Fruit fly (Drosophila melanogaster) whole organism, wandering third instar larva: ENCODE measurements around the gene CG34242.

Experiments
- Abd-B ChIP-seq: fragments of >200 bp; optimal IDR thresholded peaks from 2 replicates; lab custom pipeline; 2017; ENCODE audit warnings: missing biosample characterization, missing genetic modification characterization
- CG32264 ChIP-seq: fragments of 200-800 bp; sonication (Bioruptor generic); optimal IDR thresholded peaks from 2 replicates; lab custom pipeline; 2016; ENCODE audit warnings: missing biosample characterization, missing genetic modification characterization
- CG9705 ChIP-seq: fragments of 200-800 bp; sonication (Bioruptor generic); optimal IDR thresholded peaks from 2 replicates; lab custom pipeline; 2018; ENCODE audit warnings: missing biosample characterization, mild to moderate bottlenecking, missing genetic modification characterization
- CrebA ChIP-seq: fragments of 200-800 bp; sonication (Bioruptor generic); optimal IDR thresholded peaks from 2 replicates; lab custom pipeline; 2016; ENCODE audit warnings: missing biosample characterization, mild to moderate bottlenecking, missing genetic modification characterization, borderline replicate concordance
- Dfd ChIP-seq: fragments of >200 bp; optimal IDR thresholded peaks from 2 replicates; lab custom pipeline; 2017; ENCODE audit warnings: missing biosample characterization, missing genetic modification characterization
- Dif ChIP-seq: fragments of 200-275, 200-300 bp; sonication (Bioruptor generic); optimal IDR thresholded peaks from 2 replicates; lab custom pipeline; 2018; ENCODE audit warnings: missing biosample characterization, missing genetic modification characterization; ENCODE audit not compliant: partially characterized antibody
- GATAd ChIP-seq: sonication (Bioruptor generic); optimal IDR thresholded peaks from 2 replicates; lab custom pipeline; 2016; ENCODE audit warnings: missing biosample characterization, missing genetic modification characterization
- HLH106 ChIP-seq: fragments of 200-800 bp; optimal IDR thresholded peaks from 3 replicates; lab custom pipeline; 2019; ENCODE audit warnings: missing biosample characterization, mild to moderate bottlenecking, missing genetic modification characterization, moderate library complexity
- Hnf4 ChIP-seq: fragments of 200-800 bp; sonication (Bioruptor generic); optimal IDR thresholded peaks from 2 replicates; lab custom pipeline; 2016; ENCODE audit warnings: missing biosample characterization, mild to moderate bottlenecking, missing genetic modification characterization
- Hr78 ChIP-seq: fragments of >200 bp; optimal IDR thresholded peaks from 2 replicates; lab custom pipeline; 2017; ENCODE audit warnings: missing biosample characterization, missing genetic modification characterization
- Hr83 ChIP-seq: fragments of 200-300 bp; sonication (Bioruptor generic); optimal IDR thresholded peaks from 2 replicates; lab custom pipeline; 2016; ENCODE audit warnings: missing biosample characterization, mild to moderate bottlenecking, missing genetic modification characterization, moderate library complexity; ENCODE audit not compliant: poor library complexity, severe bottlenecking
- Jra ChIP-seq: sonication (Bioruptor generic); optimal IDR thresholded peaks from 2 replicates; lab custom pipeline; 2016; ENCODE audit warnings: missing biosample characterization, missing genetic modification characterization
- Mio ChIP-seq: sonication (Bioruptor generic); optimal IDR thresholded peaks from 2 replicates; lab custom pipeline; 2016; ENCODE audit warnings: missing biosample characterization, missing genetic modification characterization
- Myc ChIP-seq: fragments of >200 bp; optimal IDR thresholded peaks from 2 replicates; lab custom pipeline; 2017
- N ChIP-seq: fragments of >200 bp; optimal IDR thresholded peaks from 2 replicates; lab custom pipeline; 2018; ENCODE audit warnings: missing biosample characterization, missing external identifiers, missing genetic modification characterization
- OdsH ChIP-seq: fragments of 200-800 bp; sonication (Bioruptor generic); optimal IDR thresholded peaks from 2 replicates; lab custom pipeline; 2016; ENCODE audit warnings: missing biosample characterization, mild to moderate bottlenecking, missing genetic modification characterization
- Rel ChIP-seq, 2 experiments: fragments of 200-800 bp; sonication (Bioruptor generic) in 1 of 2; optimal IDR thresholded peaks; 2 replicates in 1 of 2; 3 replicates in 1 of 2; lab custom pipeline; 2016 to 2019; ENCODE audit warnings: mild to moderate bottlenecking in 2 of 2, missing biosample characterization in 2 of 2, missing genetic modification characterization in 2 of 2, moderate library complexity in 1 of 2
- Sp1 ChIP-seq: fragments of 200-800 bp; sonication (Bioruptor generic); optimal IDR thresholded peaks from 3 replicates; lab custom pipeline; 2019; ENCODE audit warnings: missing biosample characterization, mild to moderate bottlenecking, missing genetic modification characterization, moderate library complexity
- Vsx2 ChIP-seq: fragments of 200-300, 225-300 bp; sonication (Bioruptor generic); optimal IDR thresholded peaks from 2 replicates; lab custom pipeline; 2018; ENCODE audit warnings: missing biosample characterization, missing genetic modification characterization; ENCODE audit not compliant: partially characterized antibody
- br ChIP-seq: fragments of 200-800 bp; sonication (Bioruptor generic); optimal IDR thresholded peaks from 2 replicates; lab custom pipeline; 2016; ENCODE audit warnings: missing biosample characterization, missing genetic modification characterization
- brk ChIP-seq: fragments of 200-800 bp; sonication (Bioruptor generic); optimal IDR thresholded peaks from 2 replicates; lab custom pipeline; 2016; ENCODE audit warnings: missing biosample characterization, mild to moderate bottlenecking, missing genetic modification characterization
- dl ChIP-seq, 2 experiments: fragments of 175-275, 200-275 bp in 1 of 2; fragments of 200-275 bp in 1 of 2; sonication (Bioruptor generic); optimal IDR thresholded peaks; lab custom pipeline; 2018; ENCODE audit warnings: mild to moderate bottlenecking in 2 of 2, missing biosample characterization in 2 of 2, missing genetic modification characterization in 2 of 2, moderate library complexity in 2 of 2; ENCODE audit not compliant: partially characterized antibody in 2 of 2, insufficient read depth in 1 of 2
- dmrt93B ChIP-seq: fragments of 200-800 bp; sonication (Bioruptor generic); optimal IDR thresholded peaks from 2 replicates; lab custom pipeline; 2018; ENCODE audit warnings: missing biosample characterization, mild to moderate bottlenecking, missing genetic modification characterization
- dsf ChIP-seq: sonication (Bioruptor generic); optimal IDR thresholded peaks from 2 replicates; lab custom pipeline; 2016; ENCODE audit warnings: missing biosample characterization, missing genetic modification characterization, borderline replicate concordance
- ey ChIP-seq: fragments of 200-800 bp; sonication (Bioruptor generic); optimal IDR thresholded peaks from 2 replicates; lab custom pipeline; 2016; ENCODE audit warnings: missing biosample characterization, missing genetic modification characterization
- foxo ChIP-seq, 2 experiments: fragments of 200-800 bp; sonication (Bioruptor generic); optimal IDR thresholded peaks; 2 replicates in 1 of 2; 3 replicates in 1 of 2; lab custom pipeline; 2016 to 2017; ENCODE audit warnings: missing biosample characterization in 2 of 2, missing genetic modification characterization in 2 of 2
- fru ChIP-seq: fragments of 200-800 bp; sonication (Bioruptor generic); optimal IDR thresholded peaks from 3 replicates; lab custom pipeline; 2016; ENCODE audit warnings: missing biosample characterization, mild to moderate bottlenecking, missing genetic modification characterization
- h ChIP-seq: fragments of 200-800 bp; sonication (Bioruptor generic); optimal IDR thresholded peaks from 3 replicates; lab custom pipeline; 2016; ENCODE audit warnings: missing biosample characterization, mild to moderate bottlenecking, missing genetic modification characterization
- jim ChIP-seq: fragments of 175-275, 200-325 bp; sonication (Bioruptor generic); optimal IDR thresholded peaks from 2 replicates; lab custom pipeline; 2016; ENCODE audit warnings: missing biosample characterization, mild to moderate bottlenecking, missing genetic modification characterization
- lola ChIP-seq: fragments of >200 bp; optimal IDR thresholded peaks from 2 replicates; lab custom pipeline; 2017; ENCODE audit warnings: missing biosample characterization, missing genetic modification characterization
- pan ChIP-seq: fragments of >200 bp; optimal IDR thresholded peaks from 2 replicates; lab custom pipeline; 2017
- psq ChIP-seq: fragments of 200-800 bp; sonication (Bioruptor generic); optimal IDR thresholded peaks from 3 replicates; lab custom pipeline; 2017; ENCODE audit warnings: missing biosample characterization, mild to moderate bottlenecking, missing genetic modification characterization, moderate library complexity
- rgr ChIP-seq: fragments of 200-800 bp; sonication (Bioruptor generic); optimal IDR thresholded peaks from 3 replicates; lab custom pipeline; 2016; ENCODE audit warnings: missing biosample characterization, mild to moderate bottlenecking, missing genetic modification characterization
- sage ChIP-seq: fragments of 200-800 bp; sonication (Bioruptor generic); optimal IDR thresholded peaks from 2 replicates; lab custom pipeline; 2016; ENCODE audit warnings: missing biosample characterization, mild to moderate bottlenecking, missing genetic modification characterization
- sv ChIP-seq: fragments of 200-800 bp; sonication (Bioruptor generic); optimal IDR thresholded peaks from 3 replicates; lab custom pipeline; 2016; ENCODE audit warnings: missing biosample characterization, missing genetic modification characterization
- tai ChIP-seq: sonication (Bioruptor generic); optimal IDR thresholded peaks from 2 replicates; lab custom pipeline; 2016; ENCODE audit warnings: missing biosample characterization, missing genetic modification characterization
- usp ChIP-seq: fragments of >200 bp; optimal IDR thresholded peaks from 2 replicates; lab custom pipeline; 2017; ENCODE audit warnings: missing biosample characterization, missing genetic modification characterization
- woc ChIP-seq: sonication (Bioruptor generic); optimal IDR thresholded peaks from 2 replicates; lab custom pipeline; 2016; ENCODE audit warnings: missing biosample characterization, mild to moderate bottlenecking, missing genetic modification characterization

CG34242 gene

dm6 chr3L:12496428-12497344 is 37.1 kb upstream of the CG34242 start, which contains the start of gene CG10657:
TSS of gene CG10657 (minus strand) at chr3L:12497216.
- TF ChIP-seq Mio (GFP tag; lab: Kevin White, UChicago) (no peak), Dfd (GFP tag; lab: Kevin White, UChicago) (no peak), CrebA (GFP tag; lab: Kevin White, UChicago) (no peak), h (no peak), Myc (no peak), dmrt93B (GFP tag; lab: Kevin White, UChicago) (no peak), HLH106 (tag; lab: Kevin White, UChicago) (no peak), Sp1 (GFP tag; lab: Kevin White, UChicago) (peak; percentile 14), GATAd (GFP tag; lab: Kevin White, UChicago) (no peak), Hr78 (GFP tag; lab: Kevin White, UChicago) (no peak), woc (no peak), Rel (GFP tag; optimal IDR thresholded peaks at IDR 0.05; lab: Kevin White, UChicago) (no peak), Rel (tag; optimal IDR thresholded peaks at IDR 0.05; lab: Kevin White, UChicago) (peak; percentile 39), N (GFP tag; lab: Kevin White, UChicago) (no peak), tai (no peak), Abd-B (GFP tag; lab: Kevin White, UChicago) (no peak), fru (GFP tag; lab: Kevin White, UChicago) (no peak), Hnf4 (GFP tag; lab: Kevin White, UChicago) (no peak), brk (GFP tag; lab: Kevin White, UChicago) (no peak), ey (no peak), Jra (no peak), OdsH (no peak), Vsx2 (GFP tag; lab: Kevin White, UChicago) (peak; percentile 46), CG32264 (no peak), CG9705 (GFP tag; lab: Kevin White, UChicago) (no peak), Hr83 (GFP tag; lab: Kevin White, UChicago) (no peak), dsf (GFP tag; lab: Kevin White, UChicago) (no peak), lola (GFP tag; lab: Kevin White, UChicago) (no peak)

dm6 chr3L:12501249-12501648 is 32.5 kb upstream of the CG34242 start, which contains the start of the genes CG10638 and CG10681:
TSS of gene CG10638 (minus strand) at chr3L:12501311.
TSS of gene CG10681 (plus strand) at chr3L:12501513.
- TF ChIP-seq Vsx2 (GFP tag; lab: Kevin White, UChicago) (no peak), br (GFP tag; lab: Kevin White, UChicago) (peak; percentile 44), Abd-B (GFP tag; lab: Kevin White, UChicago) (no peak), CG9705 (GFP tag; lab: Kevin White, UChicago) (no peak), CrebA (GFP tag; lab: Kevin White, UChicago) (no peak), Mio (GFP tag; lab: Kevin White, UChicago) (no peak), pan (lab: Kevin White, UChicago) (no peak), psq (GFP tag; lab: Kevin White, UChicago) (peak; percentile 6), tai (no peak), h (peak; percentile 73), OdsH (peak; percentile 40), Hr78 (GFP tag; lab: Kevin White, UChicago) (no peak), woc (peak; percentile 31), N (GFP tag; lab: Kevin White, UChicago) (no peak), Hnf4 (GFP tag; lab: Kevin White, UChicago) (peak; percentile 79), fru (GFP tag; lab: Kevin White, UChicago) (peak; percentile 59), HLH106 (tag; lab: Kevin White, UChicago) (peak; percentile 47), Myc (peak; percentile 1), dmrt93B (GFP tag; lab: Kevin White, UChicago) (no peak), sv (peak; percentile 58), Dfd (GFP tag; lab: Kevin White, UChicago) (no peak), dl (GFP tag; optimal IDR thresholded peaks at IDR 0.05; lab: Kevin White, UChicago; ENCODE audit: insufficient read depth in 1 of 2, partially characterized antibody in 2 of 2) (no peak), sage (GFP tag; lab: Kevin White, UChicago) (peak; percentile 83), rgr (GFP tag; lab: Kevin White, UChicago) (peak; percentile 65), CG32264 (peak; percentile 41), Sp1 (GFP tag; lab: Kevin White, UChicago) (peak; percentile 45), lola (GFP tag; lab: Kevin White, UChicago) (no peak), Hr83 (GFP tag; lab: Kevin White, UChicago) (peak; percentile 8), usp (GFP tag; lab: Kevin White, UChicago) (no peak), GATAd (GFP tag; lab: Kevin White, UChicago) (no peak), dsf (GFP tag; lab: Kevin White, UChicago) (peak; percentile 61), Dif (GFP tag; lab: Kevin White, UChicago) (no peak), Rel (GFP tag; optimal IDR thresholded peaks at IDR 0.05; lab: Kevin White, UChicago) (no peak), Rel (tag; optimal IDR thresholded peaks at IDR 0.05; lab: Kevin White, UChicago) (peak; percentile 55), brk (GFP tag; lab: Kevin White, UChicago) (no peak), jim (GFP tag; lab: Kevin White, UChicago) (no peak), Jra (peak; percentile 77), foxo (GFP tag; optimal IDR thresholded peaks at IDR 0.05; lab: Kevin White, UChicago) (peak in 1 of 2 experiments; percentile 68), ey (peak; percentile 40)
